Fruit fly (Drosophila melanogaster): ENCODE measurements around the gene Cftr.

Cftr gene

DNA sequence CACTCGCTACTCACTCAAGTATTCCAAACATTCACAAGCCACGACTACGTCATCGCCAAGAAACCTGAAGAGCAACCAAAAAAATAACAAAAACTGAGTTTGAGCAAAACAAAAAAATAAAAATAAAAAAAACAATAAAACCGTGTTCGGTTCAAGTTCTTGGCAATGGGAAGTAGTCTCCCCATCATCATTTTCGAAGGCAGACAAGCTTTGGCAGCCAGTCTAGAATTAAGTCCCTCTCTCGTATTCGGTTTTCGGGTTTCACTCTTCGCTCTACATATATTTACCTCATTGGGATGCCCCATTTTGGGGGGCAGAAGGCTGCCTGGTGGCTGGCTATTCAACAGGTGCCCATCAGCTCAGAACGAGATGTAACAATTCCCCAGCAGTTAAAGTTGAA lies 6.1 kb upstream of the Cftr start:
- TF ChIP-seq ind (GFP tag; optimal IDR thresholded peaks at IDR 0.05) (no peak), sd (tag; optimal IDR thresholded peaks at IDR 0.05) (peak; percentile 81), bsh (GFP tag; optimal IDR thresholded peaks at IDR 0.05) (peak in 1 of 2 experiments; percentile 25), CG4360 (GFP tag; IDR thresholded peaks at IDR 0.05) (no peak), danr (GFP tag; IDR thresholded peaks at IDR 0.05) (no peak), Ets65A (GFP tag) (no peak), dysf (GFP tag; IDR thresholded peaks at IDR 0.05) (no peak), CG8944 (GFP tag; optimal IDR thresholded peaks at IDR 0.05) (no peak), slou (GFP tag; optimal IDR thresholded peaks at IDR 0.05) (no peak), Rx (GFP tag; IDR thresholded peaks at IDR 0.05) (no peak), CG5180 (GFP tag; optimal IDR thresholded peaks at IDR 0.05) (no peak), NfI (GFP tag; optimal IDR thresholded peaks at IDR 0.05) (no peak), CG4730 (GFP tag; IDR thresholded peaks at IDR 0.05) (peak; percentile 7; the same call in 1 of the 2 replicates), CG5245 (GFP tag; optimal IDR thresholded peaks at IDR 0.05) (no peak), CG42726 (GFP tag; IDR thresholded peaks at IDR 0.05; ENCODE audit: partially characterized antibody) (no peak), CG7963 (GFP tag; IDR thresholded peaks at IDR 0.05; ENCODE audit: partially characterized antibody) (0 out of 3 replicates have a peak, but pooled peaks have one; percentile 27), CTCF (GFP tag; optimal IDR thresholded peaks at IDR 0.05) (no peak), Trl (optimal IDR thresholded peaks at IDR 0.05) (peak in 1 of 2 experiments; percentile 39), Trl (GFP tag; optimal IDR thresholded peaks at IDR 0.05) (no peak), CkIIα-i1 (GFP tag; IDR thresholded peaks at IDR 0.05) (no peak), nom (GFP tag; optimal IDR thresholded peaks at IDR 0.05) (peak; percentile 99), eve (GFP tag; optimal IDR thresholded peaks at IDR 0.05) (no peak), CG32532 (GFP tag; IDR thresholded peaks at IDR 0.05) (peak; percentile 28; the same call in 1 of the 2 replicates), scrt (GFP tag; optimal IDR thresholded peaks at IDR 0.05) (peak; percentile 95), CG34376 (GFP tag; optimal IDR thresholded peaks at IDR 0.05) (no peak), p53 (GFP tag; optimal IDR thresholded peaks at IDR 0.05) (no peak), z (GFP tag; IDR thresholded peaks at IDR 0.05) (peak; percentile 70; the same call in 1 of the 3 replicates), CG10543 (GFP tag; optimal IDR thresholded peaks at IDR 0.05) (peak; percentile 7), abd-A (tag; optimal IDR thresholded peaks at IDR 0.05) (peak; percentile 89), CG18764 (GFP tag; optimal IDR thresholded peaks at IDR 0.05) (no peak), Xbp1 (GFP tag; optimal IDR thresholded peaks at IDR 0.05) (no peak), chm (GFP tag; IDR thresholded peaks at IDR 0.05) (no peak), CG13894 (tag; optimal IDR thresholded peaks at IDR 0.05) (peak; percentile 77), Hmr (GFP tag; optimal IDR thresholded peaks at IDR 0.05) (no peak), Deaf1 (tag; optimal IDR thresholded peaks at IDR 0.05) (peak; percentile 31), vvl (GFP tag; IDR thresholded peaks at IDR 0.05) (0 out of 2 replicates have a peak, but pooled peaks have one; percentile 28), CG15514 (GFP tag; optimal IDR thresholded peaks at IDR 0.05) (no peak), mirr (GFP tag; optimal IDR thresholded peaks at IDR 0.05) (peak; percentile 47), B-H2 (GFP tag; optimal IDR thresholded peaks at IDR 0.05) (no peak), repo (GFP tag; optimal IDR thresholded peaks at IDR 0.05) (no peak), chinmo (GFP tag; IDR thresholded peaks at IDR 0.05; ENCODE audit: partially characterized antibody) (peak; percentile 71; the same call in 1 of the 4 replicates), sqz (GFP tag; optimal IDR thresholded peaks at IDR 0.05) (peak; percentile 15), vfl (GFP tag; optimal IDR thresholded peaks at IDR 0.05) (no peak), Vsx1 (GFP tag; optimal IDR thresholded peaks at IDR 0.05) (no peak), CG10274 (GFP tag; optimal IDR thresholded peaks at IDR 0.05) (no peak), C15 (GFP tag; IDR thresholded peaks at IDR 0.05) (no peak), CG8290 (GFP tag; optimal IDR thresholded peaks at IDR 0.05) (no peak), CG8290 (tag; optimal IDR thresholded peaks at IDR 0.05) (peak in 1 of 2 experiments; percentile 3), CG12769 (tag; optimal IDR thresholded peaks at IDR 0.05) (peak; percentile 82), CG10654 (GFP tag; optimal IDR thresholded peaks at IDR 0.05) (no peak), Atf3 (GFP tag; optimal IDR thresholded peaks at IDR 0.05) (no peak), Opbp (GFP tag; IDR thresholded peaks at IDR 0.05; ENCODE audit: partially characterized antibody) (no peak)
